Worm (Caenorhabditis elegans) whole organism, L4 larva: ENCODE measurements around the gene clhm-1.

Experiments used
- D1046.2 ChIP-seq: fragments of 200-800 bp; sonication (Bioruptor generic); IDR thresholded peaks from 2 replicates; pipeline ENCODE4 v1.3.6; 2022; ENCODE audit warnings: missing genetic modification characterization, missing compliant biosample characterization
- F10B5.3 ChIP-seq: sonication (generic microtip); optimal IDR thresholded peaks from 2 replicates; lab custom pipeline; 2016; ENCODE audit warnings: mild to moderate bottlenecking, missing genetic modification characterization, missing compliant biosample characterization
- F26F4.8 ChIP-seq: fragments of 200-800 bp; sonication (Bioruptor generic); conservative IDR thresholded peaks from 2 replicates; pipeline ENCODE4 v1.3.6; 2022; ENCODE audit warnings: missing genetic modification characterization, missing compliant biosample characterization
- F49E8.2 ChIP-seq: sonication (generic microtip); optimal IDR thresholded peaks from 2 replicates; lab custom pipeline; 2016; ENCODE audit warnings: missing compliant biosample characterization, mild to moderate bottlenecking, missing genetic modification characterization, borderline replicate concordance
- R02D3.7 ChIP-seq: fragments of 150-350 bp; sonication (generic microtip); optimal IDR thresholded peaks from 3 replicates; lab custom pipeline; 2014; ENCODE audit warnings: missing biosample characterization, missing genetic modification characterization
- Y5F2A.4 ChIP-seq: fragments of 200-800 bp; sonication (Bioruptor generic); optimal IDR thresholded peaks from 2 replicates; lab custom pipeline; 2018; ENCODE audit warnings: mild to moderate bottlenecking, missing genetic modification characterization, missing compliant biosample characterization
- Y75B8A.6 ChIP-seq: fragments of 200-800 bp; sonication (Bioruptor generic); IDR thresholded peaks from 2 replicates; pipeline ENCODE4 v1.3.6; 2022; ENCODE audit warnings: missing genetic modification reagents, missing genetic modification characterization, missing compliant biosample characterization
- ZK337.2 ChIP-seq: fragments of 200-800 bp; sonication (Bioruptor generic); IDR thresholded peaks from 2 replicates; pipeline ENCODE4 v1.3.6; 2022; ENCODE audit warnings: missing genetic modification reagents, missing genetic modification characterization, missing compliant biosample characterization
- aha-1 ChIP-seq: fragments of 150-350 bp; peaks from one replicate; lab custom pipeline; 2014; ENCODE audit warnings: missing biosample characterization, missing genetic modification characterization
- aly-2 ChIP-seq: sonication (generic microtip); optimal IDR thresholded peaks from 2 replicates; lab custom pipeline; 2018; ENCODE audit warnings: missing biosample characterization, missing genetic modification characterization
- ama-1 ChIP-seq: fragments of 150-350 bp; optimal IDR thresholded peaks from 2 replicates; lab custom pipeline; 2014; ENCODE audit warnings: inconsistent platforms, mixed read lengths
- arid-1 ChIP-seq: fragments of 200-800 bp; sonication (Bioruptor generic); conservative IDR thresholded peaks from 2 replicates; pipeline ENCODE4 v1.3.6; 2022; ENCODE audit warnings: missing genetic modification reagents, missing genetic modification characterization, missing compliant biosample characterization
- ceh-28 ChIP-seq: fragments of 150-350 bp; optimal IDR thresholded peaks from 2 replicates; lab custom pipeline; 2014; ENCODE audit warnings: missing biosample characterization, missing genetic modification reagents, missing genetic modification characterization
- ceh-32 ChIP-seq: sonication (generic microtip); optimal IDR thresholded peaks from 2 replicates; lab custom pipeline; 2016; ENCODE audit warnings: mild to moderate bottlenecking, missing genetic modification characterization, missing compliant biosample characterization; ENCODE audit not compliant: poor library complexity
- ceh-82 ChIP-seq: sonication (generic microtip); optimal IDR thresholded peaks from 2 replicates; lab custom pipeline; 2017; ENCODE audit warnings: missing biosample characterization, missing genetic modification characterization
- cey-2 ChIP-seq: sonication (generic microtip); optimal IDR thresholded peaks from 3 replicates; lab custom pipeline; 2017; ENCODE audit warnings: missing genetic modification characterization, mild to moderate bottlenecking, missing compliant biosample characterization, antibody characterized with exemption, borderline replicate concordance; ENCODE audit not compliant: insufficient read depth
- ctbp-1 ChIP-seq: fragments of 200-800 bp; sonication (Bioruptor generic); IDR thresholded peaks from 2 replicates; pipeline ENCODE4 v1.3.6; 2022; ENCODE audit warnings: missing genetic modification reagents, missing genetic modification characterization, missing compliant biosample characterization
- daf-16 ChIP-seq, 3 experiments: sonication (generic microtip); optimal IDR thresholded peaks; 2 replicates each; lab custom pipeline; 2016 to 2017; ENCODE audit warnings: missing genetic modification characterization in 3 of 3, missing genetic modification reagents in 3 of 3, mild to moderate bottlenecking in 2 of 3, missing compliant biosample characterization in 2 of 3, missing biosample characterization in 1 of 3, moderate library complexity in 1 of 3
- daf-19 ChIP-seq: fragments of 200-800 bp; sonication (Bioruptor generic); conservative IDR thresholded peaks from 2 replicates; pipeline ENCODE4 v1.3.6; 2022; ENCODE audit warnings: missing genetic modification characterization, missing compliant biosample characterization
- daf-8 ChIP-seq: fragments of 200-800 bp; sonication (Bioruptor generic); IDR thresholded peaks from 2 replicates; pipeline ENCODE4 v1.3.6; 2022; ENCODE audit warnings: missing genetic modification characterization, missing compliant biosample characterization
- dve-1 ChIP-seq: sonication (generic microtip); optimal IDR thresholded peaks from 2 replicates; lab custom pipeline; 2017; ENCODE audit warnings: antibody characterized with exemption, mild to moderate bottlenecking, missing genetic modification characterization, missing compliant biosample characterization; ENCODE audit not compliant: insufficient read depth
- egl-27 ChIP-seq: sonication (generic microtip); optimal IDR thresholded peaks from 3 replicates; lab custom pipeline; 2017; ENCODE audit warnings: missing biosample characterization, missing genetic modification reagents, missing genetic modification characterization
- fos-1 ChIP-seq: fragments of 150-350 bp; optimal IDR thresholded peaks from 2 replicates; lab custom pipeline; 2014; ENCODE audit warnings: missing biosample characterization, missing genetic modification characterization
- hif-1 ChIP-seq, 2 experiments: sonication (generic microtip); optimal IDR thresholded peaks; 2 replicates each; lab custom pipeline; 2016 to 2017; ENCODE audit warnings: missing compliant biosample characterization in 2 of 2, missing genetic modification characterization in 2 of 2, missing genetic modification reagents in 2 of 2, missing genotype in 2 of 2, mild to moderate bottlenecking in 1 of 2
- hlh-11 ChIP-seq: fragments of 200-800 bp; sonication (Bioruptor generic); optimal IDR thresholded peaks from 2 replicates; lab custom pipeline; 2018; ENCODE audit warnings: mild to moderate bottlenecking, missing genetic modification characterization, missing compliant biosample characterization
- hmg-1.1 ChIP-seq: fragments of 200-800 bp; sonication (Bioruptor generic); IDR thresholded peaks from 2 replicates; pipeline ENCODE4 v1.3.6; 2022; ENCODE audit warnings: missing genetic modification reagents, missing genetic modification characterization, missing compliant biosample characterization
- lin-1 ChIP-seq: fragments of 200-800 bp; sonication (Bioruptor generic); IDR thresholded peaks from 2 replicates; pipeline ENCODE4 v1.3.6; 2022; ENCODE audit warnings: missing genetic modification reagents, missing genetic modification characterization, missing compliant biosample characterization
- lin-13 ChIP-seq: fragments of 150-350 bp; optimal IDR thresholded peaks from 2 replicates; lab custom pipeline; 2014; ENCODE audit warnings: missing biosample characterization, missing genetic modification reagents, missing genetic modification characterization
- lin-15B ChIP-seq: fragments of 150-350 bp; sonication (generic microtip); optimal IDR thresholded peaks from 3 replicates; lab custom pipeline; 2014; ENCODE audit warnings: missing biosample characterization, missing genetic modification characterization
- lin-38 ChIP-seq: fragments of 200-800 bp; sonication (Bioruptor generic); IDR thresholded peaks from 2 replicates; pipeline ENCODE4 v1.3.6; 2022; ENCODE audit warnings: missing genetic modification reagents, missing genetic modification characterization, missing compliant biosample characterization
- lir-3 ChIP-seq: sonication (generic microtip); optimal IDR thresholded peaks from 2 replicates; lab custom pipeline; 2016; ENCODE audit warnings: mild to moderate bottlenecking, missing genetic modification characterization, missing compliant biosample characterization
- mdt-29 ChIP-seq: fragments of 200-800 bp; sonication (Bioruptor generic); IDR thresholded peaks from 2 replicates; pipeline ENCODE4 v1.3.6; 2022; ENCODE audit warnings: missing genetic modification reagents, missing genetic modification characterization, missing compliant biosample characterization
- mep-1 ChIP-seq: fragments of 150-350 bp; sonication (generic microtip); optimal IDR thresholded peaks from 3 replicates; lab custom pipeline; 2014; ENCODE audit warnings: missing biosample characterization, missing genetic modification characterization
- mxl-2 ChIP-seq: fragments of 200-800 bp; sonication (Bioruptor generic); conservative IDR thresholded peaks from 2 replicates; pipeline ENCODE4 v1.3.6; 2022; ENCODE audit warnings: missing genetic modification reagents, missing genetic modification characterization, missing compliant biosample characterization
- mxl-3 ChIP-seq: fragments of 200-800 bp; sonication (Bioruptor generic); optimal IDR thresholded peaks from 2 replicates; lab custom pipeline; 2018; ENCODE audit warnings: mild to moderate bottlenecking, missing genetic modification characterization, missing compliant biosample characterization
- nhr-25 ChIP-seq: sonication (generic microtip); optimal IDR thresholded peaks from 2 replicates; lab custom pipeline; 2017; ENCODE audit warnings: missing genetic modification characterization, mild to moderate bottlenecking, missing compliant biosample characterization, antibody characterized with exemption, moderate library complexity, borderline replicate concordance; ENCODE audit not compliant: insufficient read depth
- nhr-41 ChIP-seq: fragments of 200-800 bp; sonication (Bioruptor generic); IDR thresholded peaks from 2 replicates; pipeline ENCODE4 v1.3.6; 2022; ENCODE audit warnings: missing genetic modification reagents, missing genetic modification characterization, missing compliant biosample characterization
- pha-4 ChIP-seq, 2 experiments: fragments of 150-350 bp in 1 of 2; fragments of 200-800 bp in 1 of 2; sonication (Bioruptor generic) in 1 of 2; IDR thresholded peaks in 1 of 2; optimal IDR thresholded peaks in 1 of 2; 2 replicates each; pipeline versions ENCODE4 v1.3.6 to Lab custom; 2014 to 2022; ENCODE audit warnings: missing genetic modification characterization in 2 of 2, missing genetic modification reagents in 2 of 2, missing biosample characterization in 1 of 2, missing compliant biosample characterization in 1 of 2
- pqm-1 ChIP-seq: sonication (generic microtip); optimal IDR thresholded peaks from 2 replicates; lab custom pipeline; 2017; ENCODE audit warnings: missing biosample characterization, missing genetic modification characterization
- rbr-2 ChIP-seq: sonication (generic microtip); optimal IDR thresholded peaks from 2 replicates; lab custom pipeline; 2016; ENCODE audit warnings: missing genotype, missing genetic modification characterization, missing compliant biosample characterization
- saeg-2 ChIP-seq: fragments of 200-800 bp; sonication (Bioruptor generic); IDR thresholded peaks from 2 replicates; pipeline ENCODE4 v1.3.6; 2022; ENCODE audit warnings: missing genetic modification reagents, missing genetic modification characterization, missing compliant biosample characterization
- sdz-12 ChIP-seq: fragments of 200-800 bp; sonication (Bioruptor generic); optimal IDR thresholded peaks from 2 replicates; lab custom pipeline; 2018; ENCODE audit warnings: mild to moderate bottlenecking, missing genetic modification characterization, missing compliant biosample characterization
- set-16 ChIP-seq: fragments of 200-800 bp; sonication (Bioruptor generic); IDR thresholded peaks from 2 replicates; pipeline ENCODE4 v1.3.6; 2022; ENCODE audit warnings: missing genetic modification reagents, missing genetic modification characterization, missing compliant biosample characterization
- skn-1 ChIP-seq: fragments of 150-350 bp; optimal IDR thresholded peaks from 2 replicates; lab custom pipeline; 2014; ENCODE audit warnings: missing biosample characterization, missing genetic modification characterization
- snpc-1.2 ChIP-seq: fragments of 200-800 bp; sonication (Bioruptor generic); IDR thresholded peaks from 2 replicates; pipeline ENCODE4 v1.3.6; 2022; ENCODE audit warnings: missing genetic modification reagents, missing genetic modification characterization, missing compliant biosample characterization
- snpc-4 ChIP-seq: fragments of 150-350 bp; optimal IDR thresholded peaks from 2 replicates; lab custom pipeline; 2014; ENCODE audit warnings: missing biosample characterization, missing genetic modification characterization
- spr-1 ChIP-seq: sonication (generic microtip); optimal IDR thresholded peaks from 2 replicates; lab custom pipeline; 2016; ENCODE audit warnings: mild to moderate bottlenecking, missing genetic modification characterization, missing compliant biosample characterization
- unc-39 ChIP-seq: sonication (generic microtip); optimal IDR thresholded peaks from 2 replicates; lab custom pipeline; 2017; ENCODE audit warnings: missing biosample characterization, missing genetic modification characterization
- zip-2 ChIP-seq: fragments of 150-350 bp; optimal IDR thresholded peaks from 2 replicates; lab custom pipeline; 2014; ENCODE audit warnings: missing biosample characterization, missing genetic modification characterization
- ztf-7 ChIP-seq: fragments of 150-350 bp; optimal IDR thresholded peaks from 2 replicates; lab custom pipeline; 2014; ENCODE audit warnings: missing biosample characterization, missing genetic modification characterization

The clhm-1 gene

DNA sequence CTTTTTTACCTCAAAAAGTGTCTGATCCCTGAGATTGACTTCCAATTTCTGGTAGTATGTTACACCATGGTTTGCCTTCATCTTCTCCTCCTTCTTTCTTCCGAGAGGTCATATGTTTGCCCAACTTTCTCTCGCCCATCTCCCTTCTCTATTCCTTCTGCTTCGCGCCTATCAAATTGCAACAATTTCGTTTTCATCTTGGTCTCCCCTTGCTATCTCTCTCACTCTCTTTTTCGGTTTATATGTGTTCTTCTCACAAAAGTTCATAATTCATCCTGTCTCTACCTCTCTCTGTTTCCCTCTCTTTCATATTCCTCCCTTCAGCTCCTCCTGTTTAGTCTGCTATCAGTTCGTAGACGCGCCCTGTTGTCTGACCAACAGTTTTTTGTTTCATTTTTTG, 44.1 kb downstream of the clhm-1 start (continued):
- TF ChIP-seq lir-3, result no peak
- no peak; the same call in none of the 2 replicates for TF ChIP-seq hmg-1.1 (GFP tag; lab: Robert Waterston, UW)
- TF ChIP-seq lin-13 (GFP tag; lab: Kevin White, UChicago), result no peak
- TF ChIP-seq daf-16 (GFP tag; optimal IDR thresholded peaks at IDR 0.05; lab: Kevin White, UChicago), result no peak
- TF ChIP-seq daf-16 (tag; optimal IDR thresholded peaks at IDR 0.05; lab: Kevin White, UChicago), result peak; percentile 59
- no peak for TF ChIP-seq rbr-2 (tag; lab: Kevin White, UChicago)
- TF ChIP-seq spr-1 (tag; lab: Kevin White, UChicago), result no peak
- TF ChIP-seq daf-8, result no peak
- no peak for TF ChIP-seq D1046.2 (GFP tag; lab: Robert Waterston, UW)
- no peak for TF ChIP-seq ceh-28
- TF ChIP-seq aha-1, result peak; percentile 97
- TF ChIP-seq ceh-32 (tag; lab: Kevin White, UChicago), result no peak
- TF ChIP-seq Y75B8A.6 (GFP tag; lab: Robert Waterston, UW), result no peak
- no peak for TF ChIP-seq F49E8.2 (tag; lab: Kevin White, UChicago)
- peak; percentile 27 for TF ChIP-seq mxl-3
- no peak for TF ChIP-seq ZK337.2
- peak; percentile 18 for TF ChIP-seq pqm-1
- TF ChIP-seq lin-15B (tag; lab: Kevin White, UChicago), result no peak
- TF ChIP-seq lin-38 (GFP tag; lab: Robert Waterston, UW), result no peak
- TF ChIP-seq nhr-41 (GFP tag; lab: Robert Waterston, UW), result 0 out of 2 replicates have a peak, but pooled peaks have one; percentile 25
- no peak for TF ChIP-seq skn-1 (tag; lab: Kevin White, UChicago)
- no peak for TF ChIP-seq snpc-4
- no peak for TF ChIP-seq fos-1 (tag; lab: Kevin White, UChicago)
- no peak for TF ChIP-seq daf-19 (GFP tag; lab: Robert Waterston, UW)
- no peak for TF ChIP-seq F26F4.8 (GFP tag; lab: Robert Waterston, UW)
- no peak for TF ChIP-seq mdt-29 (GFP tag; lab: Robert Waterston, UW)
- TF ChIP-seq cey-2 (tag; lab: Kevin White, UChicago), result no peak
- no peak for TF ChIP-seq R02D3.7 (tag; lab: Kevin White, UChicago)
- TF ChIP-seq mxl-2 (GFP tag; lab: Robert Waterston, UW), result no peak
- no peak for TF ChIP-seq egl-27 (tag; lab: Kevin White, UChicago)
- TF ChIP-seq ctbp-1 (GFP tag; lab: Robert Waterston, UW), result 0 out of 2 replicates have a peak, but pooled peaks have one; percentile 58
- TF ChIP-seq ztf-7 (tag; lab: Kevin White, UChicago), result no peak
- no peak for TF ChIP-seq pha-4 (GFP tag; IDR thresholded peaks at IDR 0.05; lab: Robert Waterston, UW)
- TF ChIP-seq pha-4 (tag; optimal IDR thresholded peaks at IDR 0.05; lab: Kevin White, UChicago), result no peak
- TF ChIP-seq hif-1 (tag; optimal IDR thresholded peaks at IDR 0.05; lab: Kevin White, UChicago), result no peak
- no peak for TF ChIP-seq sdz-12 (GFP tag; lab: Kevin White, UChicago)
- no peak for TF ChIP-seq ama-1
- peak; percentile 55 for TF ChIP-seq dve-1 (tag; lab: Kevin White, UChicago)
- TF ChIP-seq set-16 (GFP tag; lab: Robert Waterston, UW), result no peak
- no peak for TF ChIP-seq zip-2 (tag; lab: Kevin White, UChicago)
- no peak for TF ChIP-seq nhr-25 (tag; lab: Kevin White, UChicago)
- peak; percentile 55; the same call in 1 of the 2 replicates for TF ChIP-seq lin-1
- peak; percentile 82 for TF ChIP-seq hlh-11 (tag; lab: Kevin White, UChicago)
- TF ChIP-seq snpc-1.2 (GFP tag; lab: Robert Waterston, UW), result no peak
- no peak for TF ChIP-seq ceh-82 (tag; lab: Kevin White, UChicago)
- TF ChIP-seq arid-1 (GFP tag; lab: Robert Waterston, UW), result no peak
- peak; percentile 57 for TF ChIP-seq mep-1 (tag; lab: Kevin White, UChicago)
- TF ChIP-seq saeg-2 (GFP tag; lab: Robert Waterston, UW), result no peak
- TF ChIP-seq Y5F2A.4 (GFP tag; lab: Kevin White, UChicago), result no peak
- TF ChIP-seq aly-2, result no peak
- TF ChIP-seq unc-39 (tag; lab: Kevin White, UChicago), result no peak
- no peak for TF ChIP-seq F10B5.3 (tag; lab: Kevin White, UChicago)
